Fruit fly (Drosophila melanogaster) whole organism, larva: ENCODE measurements around the gene SNRPG.

Experiments used
- noc ChIP-seq: fragments of 200-800 bp; sonication (Bioruptor generic); optimal IDR thresholded peaks from 3 replicates; lab custom pipeline; 2019; ENCODE audit warnings: missing biosample characterization, mild to moderate bottlenecking, missing genetic modification characterization, moderate library complexity

Gene SNRPG

DNA sequence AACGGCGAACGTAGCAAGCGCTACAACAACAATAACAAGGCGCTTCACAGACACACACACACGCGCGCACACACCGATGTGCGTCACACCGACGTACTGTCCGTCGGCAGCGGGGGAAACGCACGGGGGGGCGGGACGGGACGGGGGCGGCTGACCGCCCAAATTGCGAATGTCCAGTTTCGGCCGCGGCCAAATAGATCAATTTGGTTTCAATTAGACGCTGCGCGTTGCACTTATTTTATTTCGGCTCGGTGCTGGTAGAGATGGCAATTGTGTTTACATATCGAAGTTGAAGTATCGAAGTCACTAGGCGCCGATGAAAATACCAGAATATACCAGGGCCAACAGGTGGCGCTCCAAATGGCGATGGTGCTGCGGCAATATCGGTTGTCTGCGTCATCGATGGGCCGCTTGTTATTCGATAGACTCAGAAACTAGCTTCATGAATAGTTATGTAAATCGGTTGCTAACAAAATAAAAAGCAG lies 3.1 kb downstream of the SNRPG start, which contains the start of gene Rok:
Gene Rok (minus strand): TSS at position 309 of the 485 bp plus-strand sequence.
- no peak for TF ChIP-seq noc (tag; lab: Kevin White, UChicago)

DNA sequence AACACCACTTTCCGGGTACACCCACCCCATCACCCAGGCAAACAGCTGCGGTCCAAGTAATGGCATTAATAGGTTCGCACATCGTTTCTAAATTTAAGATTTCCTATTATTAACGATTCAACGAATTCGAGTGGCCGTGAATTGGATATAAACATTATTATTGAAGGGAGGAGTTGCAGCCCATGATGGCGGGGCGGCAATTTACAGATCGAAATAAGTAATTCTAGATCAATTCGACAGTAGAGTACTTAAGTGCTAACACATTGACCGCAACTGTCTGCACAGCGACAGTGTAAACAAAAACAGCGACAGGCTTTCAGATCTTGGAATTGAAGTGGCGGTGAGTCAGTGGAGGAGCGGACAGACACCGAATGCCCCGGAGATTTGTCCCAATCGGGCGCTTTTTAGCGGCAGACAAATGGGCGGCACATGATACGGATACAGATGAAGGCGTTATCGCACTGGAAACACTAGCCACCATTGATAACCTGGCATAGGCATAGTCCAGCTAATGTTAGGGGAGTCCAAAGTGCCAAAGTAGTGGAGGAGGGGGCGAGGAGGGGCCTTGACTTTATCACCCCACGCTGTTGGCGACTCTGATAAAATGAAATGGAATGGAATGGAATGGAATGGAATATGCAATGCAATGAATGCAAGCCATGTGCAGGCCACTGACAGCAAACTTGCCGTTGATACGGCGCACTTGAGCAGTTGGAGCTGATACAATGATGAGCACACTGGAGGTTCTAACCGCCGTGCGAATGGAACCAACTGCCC lies 6.8 kb downstream of the SNRPG start:
- no peak for TF ChIP-seq noc (tag; lab: Kevin White, UChicago)

DNA sequence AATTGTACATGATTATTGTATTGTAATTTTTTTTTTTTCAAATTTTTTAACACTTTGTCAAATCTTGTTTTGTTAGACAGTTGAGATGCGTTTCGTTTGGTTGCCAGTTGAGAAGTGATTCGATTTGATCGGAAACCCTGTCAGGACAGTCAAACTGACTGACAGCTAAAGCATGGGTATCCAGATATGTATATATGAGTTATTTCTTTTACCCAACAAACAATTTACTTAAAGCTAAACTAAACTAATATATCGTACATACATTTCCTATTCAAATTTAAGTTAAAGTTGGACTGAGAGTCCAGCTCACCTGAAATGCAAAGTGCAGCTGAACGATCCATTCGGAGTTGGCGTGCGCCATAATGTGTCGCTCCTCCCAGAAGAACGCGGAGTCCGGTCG lies 8.1 kb downstream of the SNRPG start, which contains the start of gene CG9777:
Gene CG9777 (minus strand): TSS at position 101 of the 400 bp plus-strand sequence.
- no peak for TF ChIP-seq noc (tag; lab: Kevin White, UChicago)

DNA sequence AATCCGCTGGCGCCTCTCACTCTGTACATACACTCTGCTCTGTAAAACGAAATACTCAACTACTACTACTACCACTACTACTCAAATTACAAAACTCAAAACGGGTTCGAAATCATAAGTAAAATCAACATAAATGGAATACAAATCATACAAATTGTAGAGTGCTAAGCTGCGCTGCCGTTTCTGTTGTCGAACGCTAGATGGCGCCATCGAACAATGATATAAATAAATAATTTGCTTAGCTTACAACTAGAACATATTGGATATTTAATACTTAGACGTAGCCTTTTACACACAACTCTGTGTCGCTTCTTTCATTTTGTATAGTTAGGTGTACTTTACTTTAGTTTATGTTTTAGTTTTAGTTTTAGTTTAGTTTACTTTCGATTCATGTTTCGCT lies 15.7 kb downstream of the SNRPG start:
- TF ChIP-seq noc (tag; lab: Kevin White, UChicago) = no peak

DNA sequence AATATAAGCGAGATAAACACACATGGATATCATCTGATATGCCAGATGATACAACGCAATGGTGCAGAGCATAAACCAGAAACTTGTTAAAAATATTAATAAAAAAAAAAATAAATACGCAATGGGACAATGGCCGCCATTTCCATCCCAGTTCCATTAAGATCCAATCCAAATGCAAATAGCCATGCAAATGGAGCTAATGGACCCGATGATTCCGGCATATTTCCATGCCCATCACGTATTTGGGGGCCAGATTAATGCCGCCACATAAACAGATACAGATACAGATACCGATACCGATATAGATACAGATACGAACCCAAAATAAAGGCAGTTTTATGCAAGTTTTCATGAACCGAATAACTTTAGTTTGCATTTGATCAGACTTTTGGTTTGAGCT lies 16.7 kb downstream of the SNRPG start:
- TF ChIP-seq noc (tag; lab: Kevin White, UChicago) = no peak

DNA sequence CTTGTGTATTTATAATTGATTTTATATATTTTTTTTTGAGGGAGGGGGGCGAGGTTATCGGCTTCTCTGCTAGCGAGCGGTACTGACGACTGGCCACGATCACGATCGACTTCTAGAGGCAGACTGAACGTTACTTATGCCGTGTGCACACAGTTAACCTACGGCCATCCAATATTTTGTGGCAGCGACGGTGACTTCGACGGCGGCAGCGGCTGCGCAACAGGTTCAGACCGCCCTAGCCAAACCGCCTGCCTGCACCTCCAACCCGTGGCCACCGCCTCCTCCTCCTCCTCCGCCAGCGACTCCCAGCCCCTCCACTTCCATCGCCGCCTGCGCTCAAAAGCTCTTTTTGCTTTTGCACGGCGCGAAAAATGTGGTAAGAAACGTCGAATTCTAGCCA lies 18.8 kb downstream of the SNRPG start, which contains the start of gene CG9782:
Gene CG9782 (minus strand): TSS at position 128 of the 400 bp plus-strand sequence.
- TF ChIP-seq noc (tag; lab: Kevin White, UChicago) = no peak

DNA sequence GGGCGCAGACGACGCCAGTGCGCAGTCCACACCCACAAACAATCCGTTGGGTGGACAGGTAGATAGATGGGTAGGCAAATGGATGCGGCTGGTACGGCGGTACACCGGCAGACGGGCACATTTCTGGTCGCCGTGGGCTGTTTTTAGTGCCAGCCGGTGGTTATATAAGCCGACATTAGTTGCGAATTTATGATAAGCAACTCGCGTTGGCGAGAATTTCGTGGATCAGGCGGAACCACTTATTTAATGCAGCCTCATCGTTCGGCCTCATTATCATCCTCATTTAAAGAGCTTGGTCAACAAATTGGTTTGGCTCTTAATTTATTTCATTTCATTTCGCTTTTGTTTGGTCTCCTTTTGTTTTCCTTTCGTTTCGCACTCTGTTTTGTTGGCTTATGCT lies 21.5 kb downstream of the SNRPG start:
- TF ChIP-seq noc (tag; lab: Kevin White, UChicago) = no peak

DNA sequence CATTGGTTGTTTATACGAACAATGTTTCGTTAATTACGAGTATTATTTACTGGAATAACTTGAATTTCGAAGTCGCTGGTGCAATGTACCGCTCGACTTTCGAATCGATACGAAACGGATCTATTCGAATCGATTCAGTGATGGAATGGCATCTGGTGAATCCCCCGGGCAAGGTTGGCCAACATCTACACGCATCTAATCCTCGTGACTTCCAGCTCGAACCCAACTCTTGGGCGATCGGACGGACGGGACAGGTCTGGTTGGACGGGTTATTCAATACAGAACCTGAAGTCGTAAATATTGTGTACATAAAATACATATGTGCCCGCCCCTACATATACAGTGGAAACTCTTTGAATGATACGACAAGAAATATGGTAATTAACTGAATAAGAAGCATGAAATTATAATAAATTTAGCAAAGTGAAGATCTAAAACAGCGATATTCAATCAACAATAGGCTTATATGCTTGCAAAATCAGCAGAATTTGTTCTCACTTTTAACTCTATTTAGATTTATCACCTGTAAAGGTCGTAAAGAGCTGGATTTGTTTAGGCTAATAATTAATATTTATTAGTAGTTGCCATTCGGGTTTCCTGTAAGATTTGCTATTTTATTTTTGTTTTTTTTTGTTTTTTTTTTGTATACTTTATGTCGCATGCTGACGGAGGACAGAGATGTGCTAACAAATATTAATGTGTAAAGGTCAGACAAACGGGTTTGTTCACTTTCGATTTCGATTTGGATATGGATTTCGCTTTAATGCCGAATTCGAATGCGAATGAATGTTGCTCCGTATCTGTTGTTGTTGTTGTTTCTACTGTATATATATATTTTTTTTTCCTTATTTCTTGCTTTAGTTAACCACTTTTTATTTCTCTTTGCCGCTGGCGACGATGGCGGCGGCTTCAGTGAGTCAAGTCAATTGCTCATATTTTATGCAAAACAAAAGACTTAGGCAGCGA lies 23.2 kb downstream of the SNRPG start:
- TF ChIP-seq noc (tag; lab: Kevin White, UChicago) = no peak

DNA sequence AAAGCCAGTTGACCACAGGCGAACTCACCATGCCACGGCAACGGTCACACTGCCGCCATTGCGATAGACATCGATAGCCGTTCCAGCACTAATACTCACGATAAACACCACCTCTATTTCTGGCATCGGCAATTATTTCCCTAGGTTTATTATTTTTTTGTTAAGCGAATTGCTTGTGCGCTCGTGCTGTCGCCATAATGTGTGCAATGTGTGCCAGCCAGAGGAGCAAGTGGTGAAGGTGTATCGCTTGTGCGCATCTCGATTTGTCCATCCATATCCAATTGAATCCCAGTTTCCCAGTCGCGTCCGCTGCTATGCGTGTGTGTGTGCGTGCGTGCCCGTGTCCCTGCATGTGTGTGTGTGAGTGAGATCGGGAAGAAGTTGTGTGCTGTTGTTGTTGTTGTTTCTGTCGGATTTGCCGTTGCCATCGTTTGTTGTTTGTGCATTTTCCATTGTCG lies 29.6 kb downstream of the SNRPG start, which contains the start of gene mbt:
Gene mbt (plus strand): TSS at position 85 of the 458 bp plus-strand sequence.
- TF ChIP-seq noc (tag; lab: Kevin White, UChicago) = no peak

DNA sequence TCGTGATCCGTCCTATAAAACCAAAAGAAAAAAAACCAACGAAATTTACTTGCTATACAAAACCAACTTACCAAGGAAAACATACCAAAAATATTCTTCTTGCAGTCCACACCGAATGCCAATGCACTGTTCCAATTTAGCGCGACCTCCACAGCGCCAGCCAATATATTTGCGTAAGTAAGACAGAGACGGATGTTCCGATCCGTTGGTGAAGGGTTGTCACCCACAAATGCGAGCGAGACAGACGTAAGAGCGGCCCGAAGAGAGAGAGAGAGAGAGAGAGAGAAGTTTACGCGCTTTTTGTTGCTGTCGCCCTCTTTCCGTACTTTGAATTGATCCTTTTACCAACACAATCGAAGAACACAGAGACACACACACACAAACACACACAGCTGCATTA lies 32.4 kb downstream of the SNRPG start:
- TF ChIP-seq noc (tag; lab: Kevin White, UChicago) = no peak

DNA sequence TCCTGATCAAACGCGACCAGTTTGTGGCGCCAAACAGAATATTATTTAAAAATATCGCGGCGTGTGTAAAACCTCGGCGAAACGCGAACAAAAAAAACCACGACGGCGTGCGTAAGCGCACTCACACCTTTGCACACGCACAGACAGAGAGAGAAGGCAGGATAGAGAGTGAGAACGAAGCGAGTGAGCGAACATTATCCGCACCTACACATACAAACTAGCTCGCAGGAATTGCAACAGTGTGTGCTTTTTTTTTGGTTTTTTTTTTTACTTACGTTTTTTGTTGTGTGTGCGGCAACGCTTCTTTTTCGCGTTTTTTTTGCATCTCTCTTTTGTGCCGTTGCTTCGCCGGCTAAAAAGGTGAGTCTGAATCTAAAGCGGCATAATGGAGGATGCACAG lies 40.4 kb downstream of the SNRPG start:
- TF ChIP-seq noc (tag; lab: Kevin White, UChicago) = no peak

DNA sequence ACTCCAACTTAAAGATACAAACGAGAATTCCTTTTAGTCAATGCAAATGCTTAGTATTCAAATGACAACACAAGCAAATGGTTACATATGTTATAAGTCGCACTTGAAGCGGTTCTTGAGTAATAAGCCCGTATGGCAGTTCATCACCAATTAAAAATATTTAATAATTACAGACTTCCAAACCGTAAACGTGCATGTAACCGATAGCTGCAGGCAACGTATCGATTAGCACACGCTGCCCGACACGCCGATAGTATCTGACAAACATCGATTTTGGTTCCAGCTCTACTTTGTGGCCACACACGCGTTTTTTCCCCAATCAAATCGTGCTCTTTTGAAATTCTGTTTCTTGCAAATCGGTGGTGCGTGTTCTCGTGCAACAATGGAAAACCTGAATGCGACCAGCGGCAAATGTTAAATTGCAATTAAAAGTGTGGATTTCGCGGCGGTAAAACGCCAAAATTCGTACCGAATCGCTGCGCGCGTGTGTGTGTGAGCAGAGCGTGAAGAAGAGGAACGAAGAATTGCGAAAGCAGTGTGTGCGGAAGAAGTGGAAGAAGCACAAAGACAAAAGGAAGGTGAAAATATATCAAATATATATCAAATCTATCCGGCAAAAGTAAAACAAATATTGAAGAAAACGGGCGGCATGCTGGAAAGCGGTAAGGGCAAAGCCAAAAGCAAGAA lies 41.1 kb downstream of the SNRPG start, which contains the start of the genes CG9784 and Nup153:
Gene CG9784 (minus strand): TSS at position 238 of the 687 bp plus-strand sequence.
Gene Nup153 (plus strand): TSS at position 264 of the 687 bp plus-strand sequence.
- no peak for TF ChIP-seq noc (tag; lab: Kevin White, UChicago)

DNA sequence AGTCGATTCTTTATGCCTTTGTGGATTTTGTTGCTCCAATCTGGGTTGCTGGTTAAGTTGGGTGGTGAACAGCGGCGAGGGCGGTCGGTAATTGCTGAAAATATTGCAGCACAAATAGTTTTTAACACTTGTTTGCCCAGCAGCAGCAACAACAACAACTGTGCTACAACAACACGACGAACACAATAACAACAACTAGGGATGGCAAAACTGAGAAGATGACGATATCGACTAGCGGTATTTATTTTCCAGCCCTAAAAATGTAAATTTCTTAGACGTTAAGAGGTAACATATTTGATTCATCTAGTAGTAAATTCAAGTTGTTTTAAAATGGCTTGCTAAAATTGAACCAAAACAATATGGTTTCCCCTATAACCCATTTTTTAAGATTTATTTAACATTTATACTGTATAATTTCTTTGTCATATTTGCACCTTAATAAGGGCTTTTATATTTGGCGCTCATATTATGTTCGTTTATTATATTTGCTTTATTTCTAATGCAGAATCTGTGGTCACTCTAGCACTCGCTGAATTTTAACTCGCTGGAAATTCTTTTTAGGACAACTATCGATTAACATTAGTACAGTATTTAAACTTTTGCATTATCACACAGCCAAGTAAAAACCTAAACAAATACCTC lies 41.8 kb downstream of the SNRPG start:
- TF ChIP-seq noc (tag; lab: Kevin White, UChicago) = no peak

DNA sequence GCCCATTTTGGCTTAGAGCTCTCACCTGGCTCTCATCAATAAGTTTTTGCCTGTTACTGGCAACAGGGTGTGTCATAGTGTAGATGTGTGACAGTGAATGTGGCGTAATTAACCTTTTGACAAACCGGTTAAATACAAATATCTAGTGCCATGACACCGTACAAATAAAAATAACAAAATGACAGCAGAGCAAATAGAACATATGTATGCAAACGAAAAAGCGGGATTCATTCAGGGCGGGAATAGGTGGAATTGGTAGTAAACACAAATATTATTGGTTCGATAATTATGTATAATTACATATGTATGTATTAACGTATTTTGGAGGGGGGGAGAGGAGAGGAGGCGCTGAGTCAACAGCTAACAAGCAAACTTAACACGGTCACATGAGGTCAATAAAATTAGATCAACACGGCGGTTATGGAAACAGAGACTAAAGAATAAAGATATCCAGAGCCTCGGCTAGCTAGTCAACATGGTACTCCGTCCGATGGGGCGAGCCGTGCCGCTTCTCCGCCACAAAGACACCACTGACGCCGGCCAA lies 43.9 kb downstream of the SNRPG start:
- TF ChIP-seq noc (tag; lab: Kevin White, UChicago) = no peak
